Worm (Caenorhabditis elegans): ENCODE measurements around the gene M163.5.

ce11 chrX:14424673-14425072 lies 49.2 kb upstream of the M163.5 start, which contains the start of gene F23D12.11:
- TF ChIP-seq pha-4 (tag; optimal IDR thresholded peaks at IDR 0.05) (no peak), mep-1 (tag; optimal IDR thresholded peaks at IDR 0.05) (no peak), nhr-28 (tag; optimal IDR thresholded peaks at IDR 0.05) (no peak), ham-2 (GFP tag; optimal IDR thresholded peaks at IDR 0.05) (no peak), elt-3 (tag; optimal IDR thresholded peaks at IDR 0.05) (no peak), mab-5 (tag; optimal IDR thresholded peaks at IDR 0.05) (no peak), unc-62 (GFP tag; optimal IDR thresholded peaks at IDR 0.05) (no peak), zip-8 (tag; optimal IDR thresholded peaks at IDR 0.05) (no peak), ztf-11 (tag; optimal IDR thresholded peaks at IDR 0.05) (no peak), nhr-237 (tag; optimal IDR thresholded peaks at IDR 0.05) (no peak)
